Worm (Caenorhabditis elegans) whole organism, L4 larva: Measurements from ENCODE around the gene R05G6.3.

Experiments
- D1046.2 ChIP-seq: fragments of 200-800 bp; sonication (Bioruptor generic); IDR thresholded peaks from 2 replicates; pipeline ENCODE4 v1.3.6; 2022; ENCODE audit warnings: missing genetic modification characterization, missing compliant biosample characterization
- F10B5.3 ChIP-seq: sonication (generic microtip); optimal IDR thresholded peaks from 2 replicates; lab custom pipeline; 2016; ENCODE audit warnings: mild to moderate bottlenecking, missing genetic modification characterization, missing compliant biosample characterization
- F26F4.8 ChIP-seq: fragments of 200-800 bp; sonication (Bioruptor generic); conservative IDR thresholded peaks from 2 replicates; pipeline ENCODE4 v1.3.6; 2022; ENCODE audit warnings: missing genetic modification characterization, missing compliant biosample characterization
- Y48G9A.11 ChIP-seq: fragments of 200-800 bp; sonication (Bioruptor generic); IDR thresholded peaks from 2 replicates; pipeline ENCODE4 v1.3.6; 2022; ENCODE audit warnings: missing genetic modification reagents, missing genetic modification characterization, missing compliant biosample characterization
- aha-1 ChIP-seq: fragments of 150-350 bp; peaks from one replicate; lab custom pipeline; 2014; ENCODE audit warnings: missing biosample characterization, missing genetic modification characterization
- ama-1 ChIP-seq: fragments of 150-350 bp; optimal IDR thresholded peaks from 2 replicates; lab custom pipeline; 2014; ENCODE audit warnings: inconsistent platforms, mixed read lengths
- arid-1 ChIP-seq: fragments of 200-800 bp; sonication (Bioruptor generic); conservative IDR thresholded peaks from 2 replicates; pipeline ENCODE4 v1.3.6; 2022; ENCODE audit warnings: missing genetic modification reagents, missing genetic modification characterization, missing compliant biosample characterization
- attf-4 ChIP-seq: sonication (generic microtip); optimal IDR thresholded peaks from 3 replicates; lab custom pipeline; 2017; ENCODE audit warnings: missing biosample characterization, missing genetic modification characterization
- ceh-44 ChIP-seq: fragments of 200-800 bp; sonication (Bioruptor generic); IDR thresholded peaks from 2 replicates; pipeline ENCODE4 v1.3.6; 2022; ENCODE audit warnings: missing genetic modification reagents, missing genetic modification characterization, missing compliant biosample characterization
- ceh-62 ChIP-seq: sonication (generic microtip); optimal IDR thresholded peaks from 2 replicates; lab custom pipeline; 2017; ENCODE audit warnings: missing biosample characterization, missing genetic modification characterization
- ceh-82 ChIP-seq: sonication (generic microtip); optimal IDR thresholded peaks from 2 replicates; lab custom pipeline; 2017; ENCODE audit warnings: missing biosample characterization, missing genetic modification characterization
- ctbp-1 ChIP-seq: fragments of 200-800 bp; sonication (Bioruptor generic); IDR thresholded peaks from 2 replicates; pipeline ENCODE4 v1.3.6; 2022; ENCODE audit warnings: missing genetic modification reagents, missing genetic modification characterization, missing compliant biosample characterization
- daf-16 ChIP-seq, 3 experiments: sonication (generic microtip); optimal IDR thresholded peaks; 2 replicates each; lab custom pipeline; 2016 to 2017; ENCODE audit warnings: missing genetic modification characterization in 3 of 3, missing genetic modification reagents in 3 of 3, mild to moderate bottlenecking in 2 of 3, missing compliant biosample characterization in 2 of 3, missing biosample characterization in 1 of 3, moderate library complexity in 1 of 3
- dmd-8 ChIP-seq: fragments of 200-800 bp; sonication (Bioruptor generic); IDR thresholded peaks from 2 replicates; pipeline ENCODE4 v1.3.6; 2022; ENCODE audit warnings: missing genetic modification characterization, missing compliant biosample characterization
- dpl-1 ChIP-seq: fragments of 150-350 bp; optimal IDR thresholded peaks from 2 replicates; lab custom pipeline; 2014; ENCODE audit warnings: missing biosample characterization, missing genetic modification reagents, missing genetic modification characterization
- dve-1 ChIP-seq: sonication (generic microtip); optimal IDR thresholded peaks from 2 replicates; lab custom pipeline; 2017; ENCODE audit warnings: antibody characterized with exemption, mild to moderate bottlenecking, missing genetic modification characterization, missing compliant biosample characterization; ENCODE audit not compliant: insufficient read depth
- fos-1 ChIP-seq: fragments of 150-350 bp; optimal IDR thresholded peaks from 2 replicates; lab custom pipeline; 2014; ENCODE audit warnings: missing biosample characterization, missing genetic modification characterization
- gei-8 ChIP-seq: fragments of 200-800 bp; sonication (Bioruptor generic); optimal IDR thresholded peaks from 2 replicates; lab custom pipeline; 2018; ENCODE audit warnings: mild to moderate bottlenecking, missing genetic modification characterization, missing compliant biosample characterization
- hlh-11 ChIP-seq: fragments of 200-800 bp; sonication (Bioruptor generic); optimal IDR thresholded peaks from 2 replicates; lab custom pipeline; 2018; ENCODE audit warnings: mild to moderate bottlenecking, missing genetic modification characterization, missing compliant biosample characterization
- hmg-1.1 ChIP-seq: fragments of 200-800 bp; sonication (Bioruptor generic); IDR thresholded peaks from 2 replicates; pipeline ENCODE4 v1.3.6; 2022; ENCODE audit warnings: missing genetic modification reagents, missing genetic modification characterization, missing compliant biosample characterization
- lim-7 ChIP-seq: fragments of 200-800 bp; sonication (Bioruptor generic); IDR thresholded peaks from 2 replicates; pipeline ENCODE4 v1.3.6; 2022; ENCODE audit warnings: missing genetic modification characterization, missing compliant biosample characterization
- lin-1 ChIP-seq: fragments of 200-800 bp; sonication (Bioruptor generic); IDR thresholded peaks from 2 replicates; pipeline ENCODE4 v1.3.6; 2022; ENCODE audit warnings: missing genetic modification reagents, missing genetic modification characterization, missing compliant biosample characterization
- lin-15B ChIP-seq: fragments of 150-350 bp; sonication (generic microtip); optimal IDR thresholded peaks from 3 replicates; lab custom pipeline; 2014; ENCODE audit warnings: missing biosample characterization, missing genetic modification characterization
- lin-38 ChIP-seq: fragments of 200-800 bp; sonication (Bioruptor generic); IDR thresholded peaks from 2 replicates; pipeline ENCODE4 v1.3.6; 2022; ENCODE audit warnings: missing genetic modification reagents, missing genetic modification characterization, missing compliant biosample characterization
- lir-3 ChIP-seq: sonication (generic microtip); optimal IDR thresholded peaks from 2 replicates; lab custom pipeline; 2016; ENCODE audit warnings: mild to moderate bottlenecking, missing genetic modification characterization, missing compliant biosample characterization
- madf-9 ChIP-seq: fragments of 200-800 bp; sonication (Bioruptor generic); conservative IDR thresholded peaks from 2 replicates; pipeline ENCODE4 v1.3.6; 2022; ENCODE audit warnings: missing genetic modification reagents, missing genetic modification characterization, missing compliant biosample characterization
- mdt-29 ChIP-seq: fragments of 200-800 bp; sonication (Bioruptor generic); IDR thresholded peaks from 2 replicates; pipeline ENCODE4 v1.3.6; 2022; ENCODE audit warnings: missing genetic modification reagents, missing genetic modification characterization, missing compliant biosample characterization
- mep-1 ChIP-seq: fragments of 150-350 bp; sonication (generic microtip); optimal IDR thresholded peaks from 3 replicates; lab custom pipeline; 2014; ENCODE audit warnings: missing biosample characterization, missing genetic modification characterization
- mes-2 ChIP-seq: sonication (generic microtip); optimal IDR thresholded peaks from 2 replicates; lab custom pipeline; 2016; ENCODE audit warnings: missing genotype, mild to moderate bottlenecking, missing genetic modification characterization, missing compliant biosample characterization; ENCODE audit not compliant: poor library complexity, severe bottlenecking
- nhr-10 ChIP-seq: fragments of 150-350 bp; optimal IDR thresholded peaks from 2 replicates; lab custom pipeline; 2014; ENCODE audit warnings: missing biosample characterization, missing genetic modification characterization
- nhr-102 ChIP-seq: sonication (generic microtip); optimal IDR thresholded peaks from 2 replicates; lab custom pipeline; 2016; ENCODE audit warnings: mild to moderate bottlenecking, missing genetic modification characterization, moderate library complexity, missing compliant biosample characterization
- nhr-25 ChIP-seq: sonication (generic microtip); optimal IDR thresholded peaks from 2 replicates; lab custom pipeline; 2017; ENCODE audit warnings: missing genetic modification characterization, mild to moderate bottlenecking, missing compliant biosample characterization, antibody characterized with exemption, moderate library complexity, borderline replicate concordance; ENCODE audit not compliant: insufficient read depth
- nhr-41 ChIP-seq: fragments of 200-800 bp; sonication (Bioruptor generic); IDR thresholded peaks from 2 replicates; pipeline ENCODE4 v1.3.6; 2022; ENCODE audit warnings: missing genetic modification reagents, missing genetic modification characterization, missing compliant biosample characterization
- nhr-42 ChIP-seq: fragments of 200-800 bp; sonication (Bioruptor generic); IDR thresholded peaks from 2 replicates; pipeline ENCODE4 v1.3.6; 2022; ENCODE audit warnings: missing genetic modification characterization, missing compliant biosample characterization
- nhr-48 ChIP-seq: sonication (generic microtip); optimal IDR thresholded peaks from 2 replicates; lab custom pipeline; 2016; ENCODE audit warnings: mild to moderate bottlenecking, missing genetic modification characterization, missing compliant biosample characterization
- nhr-6 ChIP-seq: fragments of 150-350 bp; optimal IDR thresholded peaks from 2 replicates; lab custom pipeline; 2014; ENCODE audit warnings: missing biosample characterization, missing genetic modification characterization
- pha-4 ChIP-seq, 2 experiments: fragments of 150-350 bp in 1 of 2; fragments of 200-800 bp in 1 of 2; sonication (Bioruptor generic) in 1 of 2; IDR thresholded peaks in 1 of 2; optimal IDR thresholded peaks in 1 of 2; 2 replicates each; pipeline versions ENCODE4 v1.3.6 to Lab custom; 2014 to 2022; ENCODE audit warnings: missing genetic modification characterization in 2 of 2, missing genetic modification reagents in 2 of 2, missing biosample characterization in 1 of 2, missing compliant biosample characterization in 1 of 2
- php-3 ChIP-seq: fragments of 200-800 bp; sonication (Bioruptor generic); IDR thresholded peaks from 2 replicates; pipeline ENCODE4 v1.3.6; 2022; ENCODE audit warnings: missing genetic modification reagents, missing genetic modification characterization, missing compliant biosample characterization
- rbr-2 ChIP-seq: sonication (generic microtip); optimal IDR thresholded peaks from 2 replicates; lab custom pipeline; 2016; ENCODE audit warnings: missing genotype, missing genetic modification characterization, missing compliant biosample characterization
- set-16 ChIP-seq: fragments of 200-800 bp; sonication (Bioruptor generic); IDR thresholded peaks from 2 replicates; pipeline ENCODE4 v1.3.6; 2022; ENCODE audit warnings: missing genetic modification reagents, missing genetic modification characterization, missing compliant biosample characterization
- snpc-4 ChIP-seq: fragments of 150-350 bp; optimal IDR thresholded peaks from 2 replicates; lab custom pipeline; 2014; ENCODE audit warnings: missing biosample characterization, missing genetic modification characterization
- vab-7 ChIP-seq: fragments of 200-800 bp; sonication (Bioruptor generic); IDR thresholded peaks from 2 replicates; pipeline ENCODE4 v1.3.6; 2022; ENCODE audit warnings: missing genetic modification reagents, missing genetic modification characterization, missing compliant biosample characterization
- zag-1 ChIP-seq: fragments of 150-350 bp; optimal IDR thresholded peaks from 2 replicates; lab custom pipeline; 2014; ENCODE audit warnings: missing biosample characterization, missing genetic modification characterization
- ztf-11 ChIP-seq: fragments of 150-350 bp; optimal IDR thresholded peaks from 2 replicates; lab custom pipeline; 2014; ENCODE audit warnings: missing biosample characterization, missing genetic modification characterization

R05G6.3 gene

ce11 chrIV:7486201-7486947, 30.0 kb upstream of the R05G6.3 start, which contains the start of the genes his-61 and his-62 (continued):
- TF ChIP-seq nhr-10 (tag; lab: Kevin White, UChicago), result peak; percentile 6
- peak; percentile 76 for TF ChIP-seq lin-38 (GFP tag; lab: Robert Waterston, UW)
- no peak for TF ChIP-seq snpc-4
- no peak for TF ChIP-seq ctbp-1 (GFP tag; lab: Robert Waterston, UW)
- peak; percentile 72 for TF ChIP-seq F10B5.3 (tag; lab: Kevin White, UChicago)
- TF ChIP-seq vab-7 (GFP tag; lab: Robert Waterston, UW), result peak; percentile 40; the same call in 1 of the 2 replicates
- TF ChIP-seq ceh-44, result no peak
- TF ChIP-seq, all 104 proteins: peak for 44

ce11 chrIV:7487554-7488456, 28.5 kb upstream of the R05G6.3 start, which contains the start of the genes his-60 and his-59:
Gene his-60, minus strand, starts transcription at chrIV:7487992.
Gene his-59, plus strand, starts transcription at chrIV:7488249.
- peak; percentile 76 for TF ChIP-seq hlh-11 (tag; lab: Kevin White, UChicago)
- no peak for TF ChIP-seq fos-1 (tag; lab: Kevin White, UChicago)
- TF ChIP-seq ama-1 (lab: Kevin White, UChicago), result peak; percentile 50
- TF ChIP-seq D1046.2, result 0 out of 2 replicates have a peak, but pooled peaks have one; percentile 31
- TF ChIP-seq arid-1, result peak; percentile 71
- TF ChIP-seq ztf-11 (tag; lab: Kevin White, UChicago), result no peak
- TF ChIP-seq zag-1 (tag; lab: Kevin White, UChicago), result no peak
- TF ChIP-seq mep-1 (tag; lab: Kevin White, UChicago), result no peak
- TF ChIP-seq gei-8 (GFP tag; lab: Kevin White, UChicago), result no peak
- TF ChIP-seq nhr-48, result peak; percentile 82
- TF ChIP-seq nhr-6, result peak; percentile 82
- TF ChIP-seq dve-1 (tag; lab: Kevin White, UChicago), result peak; percentile 98
- peak; percentile 46; the same call in 1 of the 2 replicates for TF ChIP-seq nhr-42 (GFP tag; lab: Robert Waterston, UW)
- peak; percentile 63 for TF ChIP-seq F26F4.8 (GFP tag; lab: Robert Waterston, UW)
- TF ChIP-seq php-3 (GFP tag; lab: Robert Waterston, UW), result peak; percentile 59; the same call in 1 of the 2 replicates
- TF ChIP-seq lin-15B (tag; lab: Kevin White, UChicago), result no peak
- no peak for TF ChIP-seq attf-4 (tag; lab: Kevin White, UChicago)
- TF ChIP-seq daf-16 (GFP tag; optimal IDR thresholded peaks at IDR 0.05; lab: Kevin White, UChicago), result no peak
- TF ChIP-seq daf-16 (tag; optimal IDR thresholded peaks at IDR 0.05; lab: Kevin White, UChicago), result peak; percentile 62
- TF ChIP-seq madf-9 (GFP tag; lab: Robert Waterston, UW), result no peak
- TF ChIP-seq lim-7, result peak; percentile 85
- TF ChIP-seq ceh-62, result no peak
- TF ChIP-seq lin-1 (GFP tag; lab: Robert Waterston, UW), result peak; percentile 37; the same call in 1 of the 2 replicates
- peak; percentile 26; the same call in 1 of the 2 replicates for TF ChIP-seq mdt-29 (GFP tag; lab: Robert Waterston, UW)
- peak; percentile 80 for TF ChIP-seq nhr-102 (tag; lab: Kevin White, UChicago)
- TF ChIP-seq dmd-8 (GFP tag; lab: Robert Waterston, UW), result peak; percentile 84
- TF ChIP-seq dpl-1, result peak; percentile 43
- peak; percentile 80 for TF ChIP-seq mes-2 (tag; lab: Kevin White, UChicago)
- TF ChIP-seq nhr-25 (tag; lab: Kevin White, UChicago), result peak; percentile 27
- TF ChIP-seq ceh-82, result no peak
- peak; percentile 48 for TF ChIP-seq lin-38 (GFP tag; lab: Robert Waterston, UW)
- TF ChIP-seq lir-3 (tag; lab: Kevin White, UChicago), result no peak
- TF ChIP-seq aha-1 (tag; lab: Kevin White, UChicago), result peak; percentile 51
- peak; percentile 71 for TF ChIP-seq set-16 (GFP tag; lab: Robert Waterston, UW)
- TF ChIP-seq rbr-2, result peak; percentile 55
- peak; percentile 23; the same call in 1 of the 2 replicates for TF ChIP-seq hmg-1.1 (GFP tag; lab: Robert Waterston, UW)
- TF ChIP-seq nhr-41 (GFP tag; lab: Robert Waterston, UW), result no peak
- TF ChIP-seq Y48G9A.11 (GFP tag; lab: Robert Waterston, UW), result no peak
- TF ChIP-seq pha-4 (GFP tag; IDR thresholded peaks at IDR 0.05; lab: Robert Waterston, UW), result peak; percentile 21
- TF ChIP-seq pha-4 (tag; optimal IDR thresholded peaks at IDR 0.05; lab: Kevin White, UChicago), result no peak
